Worm (Caenorhabditis elegans) whole organism, L2 larva: ENCODE measurements around the gene M7.12.
A peak's percentile ranks its signal among the peaks of the same experiment; 100 is the strongest.

Experiments used
- C34F6.9 ChIP-seq: fragments of 150-350 bp; optimal IDR thresholded peaks from 2 replicates; lab custom pipeline; 2014; ENCODE audit warnings: missing biosample characterization, missing genetic modification characterization
- F13H6.1 ChIP-seq: sonication (generic microtip); optimal IDR thresholded peaks from 2 replicates; lab custom pipeline; 2016; ENCODE audit warnings: missing genetic modification characterization, missing compliant biosample characterization
- Y55F3AM.14 ChIP-seq: fragments of 200-800 bp; sonication (Bioruptor generic); optimal IDR thresholded peaks from 2 replicates; lab custom pipeline; 2018; ENCODE audit warnings: mild to moderate bottlenecking, missing genetic modification characterization, missing compliant biosample characterization
- ZK546.5 ChIP-seq: sonication (generic microtip); optimal IDR thresholded peaks from 2 replicates; lab custom pipeline; 2017; ENCODE audit warnings: missing biosample characterization, missing genetic modification characterization
- alr-1 ChIP-seq: fragments of 150-350 bp; optimal IDR thresholded peaks from 2 replicates; lab custom pipeline; 2014; ENCODE audit warnings: missing biosample characterization, missing genetic modification characterization
- aly-2 ChIP-seq: fragments of 150-350 bp; optimal IDR thresholded peaks from 2 replicates; lab custom pipeline; 2014; ENCODE audit warnings: missing biosample characterization, missing genetic modification characterization
- ama-1 ChIP-seq: fragments of 150-350 bp; optimal IDR thresholded peaks from 2 replicates; lab custom pipeline; 2018; ENCODE audit warnings: inconsistent platforms
- blmp-1 ChIP-seq: sonication (generic microtip); optimal IDR thresholded peaks from 2 replicates; lab custom pipeline; 2017; ENCODE audit warnings: missing genetic modification characterization, mild to moderate bottlenecking, missing compliant biosample characterization, antibody characterized with exemption, moderate library complexity; ENCODE audit not compliant: insufficient read depth
- ceh-16 ChIP-seq: fragments of 150-350 bp; optimal IDR thresholded peaks from 2 replicates; lab custom pipeline; 2014; ENCODE audit warnings: missing biosample characterization, missing genetic modification characterization
- ceh-82 ChIP-seq: fragments of 150-350 bp; optimal IDR thresholded peaks from 2 replicates; lab custom pipeline; 2014; ENCODE audit warnings: missing biosample characterization, missing genetic modification characterization
- crh-2 ChIP-seq: sonication (generic microtip); optimal IDR thresholded peaks from 2 replicates; lab custom pipeline; 2017; ENCODE audit warnings: missing biosample characterization, missing genetic modification characterization
- elt-3 ChIP-seq: sonication (generic microtip); optimal IDR thresholded peaks from 2 replicates; lab custom pipeline; 2017; ENCODE audit warnings: missing biosample characterization, missing genetic modification characterization
- fos-1 ChIP-seq: fragments of 150-350 bp; optimal IDR thresholded peaks from 2 replicates; lab custom pipeline; 2014; ENCODE audit warnings: missing biosample characterization, missing genetic modification characterization
- gmeb-1 ChIP-seq: fragments of 150-350 bp; optimal IDR thresholded peaks from 2 replicates; lab custom pipeline; 2014; ENCODE audit warnings: missing biosample characterization, missing genetic modification characterization
- lin-11 ChIP-seq: fragments of 150-350 bp; sonication (generic microtip); optimal IDR thresholded peaks from 2 replicates; lab custom pipeline; 2014; ENCODE audit warnings: missing biosample characterization, missing genetic modification characterization, inconsistent platforms, mixed read lengths
- lin-13 ChIP-seq: fragments of 150-350 bp; optimal IDR thresholded peaks from 2 replicates; lab custom pipeline; 2014; ENCODE audit warnings: missing biosample characterization, missing genetic modification reagents, missing genetic modification characterization
- lin-39 ChIP-seq: fragments of 150-350 bp; optimal IDR thresholded peaks from 2 replicates; lab custom pipeline; 2014; ENCODE audit warnings: missing biosample characterization, missing genetic modification reagents, missing genetic modification characterization
- lsy-2 ChIP-seq, 2 experiments: fragments of 150-350 bp in 1 of 2; sonication (generic microtip) in 1 of 2; optimal IDR thresholded peaks; 2 replicates each; lab custom pipeline; 2014 to 2017; ENCODE audit warnings: missing biosample characterization in 2 of 2, missing genetic modification characterization in 2 of 2
- mab-5 ChIP-seq: fragments of 150-350 bp; optimal IDR thresholded peaks from 2 replicates; lab custom pipeline; 2014; ENCODE audit warnings: missing biosample characterization, missing genetic modification characterization
- mbf-1 ChIP-seq: sonication (generic microtip); optimal IDR thresholded peaks from 2 replicates; lab custom pipeline; 2017; ENCODE audit warnings: missing biosample characterization, missing genetic modification characterization
- mdl-1 ChIP-seq, 2 experiments: fragments of 150-350 bp in 1 of 2; sonication (generic microtip) in 1 of 2; optimal IDR thresholded peaks; 2 replicates each; lab custom pipeline; 2017; ENCODE audit warnings: missing biosample characterization in 2 of 2, missing genetic modification characterization in 2 of 2
- nhr-10 ChIP-seq: sonication (generic microtip); optimal IDR thresholded peaks from 2 replicates; lab custom pipeline; 2017; ENCODE audit warnings: missing biosample characterization, missing genetic modification characterization
- nhr-12 ChIP-seq: fragments of 150-350 bp; optimal IDR thresholded peaks from 2 replicates; lab custom pipeline; 2014; ENCODE audit warnings: missing biosample characterization, missing genetic modification characterization
- nhr-129 ChIP-seq: fragments of 150-350 bp; optimal IDR thresholded peaks from 2 replicates; lab custom pipeline; 2014; ENCODE audit warnings: missing biosample characterization, missing genetic modification characterization
- nhr-21 ChIP-seq: fragments of 150-350 bp; optimal IDR thresholded peaks from 2 replicates; lab custom pipeline; 2014; ENCODE audit warnings: missing biosample characterization, missing genetic modification characterization
- nhr-237 ChIP-seq: fragments of 150-350 bp; optimal IDR thresholded peaks from 2 replicates; lab custom pipeline; 2014; ENCODE audit warnings: missing biosample characterization, missing genetic modification characterization
- nhr-25 ChIP-seq: fragments of 150-350 bp; sonication (generic microtip); optimal IDR thresholded peaks from 3 replicates; lab custom pipeline; 2014; ENCODE audit warnings: missing biosample characterization, missing genetic modification characterization
- nhr-77 ChIP-seq: fragments of 150-350 bp; optimal IDR thresholded peaks from 2 replicates; lab custom pipeline; 2014; ENCODE audit warnings: missing biosample characterization, missing genetic modification characterization
- peb-1 ChIP-seq: fragments of 150-350 bp; optimal IDR thresholded peaks from 2 replicates; lab custom pipeline; 2014; ENCODE audit warnings: missing biosample characterization, missing genetic modification characterization
- sem-4 ChIP-seq: fragments of 150-350 bp; optimal IDR thresholded peaks from 2 replicates; lab custom pipeline; 2014; ENCODE audit warnings: missing biosample characterization, missing genetic modification reagents, missing genetic modification characterization
- sma-3 ChIP-seq: sonication (generic microtip); optimal IDR thresholded peaks from 2 replicates; lab custom pipeline; 2016; ENCODE audit warnings: missing genetic modification reagents, missing genetic modification characterization, missing compliant biosample characterization
- sma-9 ChIP-seq, 2 experiments: fragments of 150-350 bp in 1 of 2; sonication (generic microtip) in 1 of 2; optimal IDR thresholded peaks; 2 replicates each; lab custom pipeline; 2014 to 2016; ENCODE audit warnings: missing genetic modification characterization in 2 of 2, mild to moderate bottlenecking in 1 of 2, missing biosample characterization in 1 of 2, missing compliant biosample characterization in 1 of 2, missing genetic modification reagents in 1 of 2, moderate library complexity in 1 of 2
- snpc-4 ChIP-seq: fragments of 150-350 bp; optimal IDR thresholded peaks from 2 replicates; lab custom pipeline; 2014; ENCODE audit warnings: missing biosample characterization, missing genetic modification characterization
- unc-39 ChIP-seq: fragments of 150-350 bp; optimal IDR thresholded peaks from 2 replicates; lab custom pipeline; 2014; ENCODE audit warnings: missing biosample characterization, missing genetic modification characterization
- unc-55 ChIP-seq: fragments of 150-350 bp; sonication (generic microtip); optimal IDR thresholded peaks from 3 replicates; lab custom pipeline; 2014; ENCODE audit warnings: missing biosample characterization, missing genetic modification reagents, missing genetic modification characterization
- unc-62 ChIP-seq: fragments of 150-350 bp; optimal IDR thresholded peaks from 2 replicates; lab custom pipeline; 2014; ENCODE audit warnings: missing biosample characterization, missing genetic modification reagents, missing genetic modification characterization
- ztf-1 ChIP-seq: fragments of 200-800 bp; sonication (Bioruptor generic); conservative IDR thresholded peaks from 2 replicates; pipeline ENCODE4 v1.3.6; 2022; ENCODE audit warnings: missing genetic modification characterization, missing compliant biosample characterization
- ztf-11 ChIP-seq: sonication (generic microtip); optimal IDR thresholded peaks from 2 replicates; lab custom pipeline; 2017; ENCODE audit warnings: missing biosample characterization, missing genetic modification characterization

The M7.12 gene

DNA sequence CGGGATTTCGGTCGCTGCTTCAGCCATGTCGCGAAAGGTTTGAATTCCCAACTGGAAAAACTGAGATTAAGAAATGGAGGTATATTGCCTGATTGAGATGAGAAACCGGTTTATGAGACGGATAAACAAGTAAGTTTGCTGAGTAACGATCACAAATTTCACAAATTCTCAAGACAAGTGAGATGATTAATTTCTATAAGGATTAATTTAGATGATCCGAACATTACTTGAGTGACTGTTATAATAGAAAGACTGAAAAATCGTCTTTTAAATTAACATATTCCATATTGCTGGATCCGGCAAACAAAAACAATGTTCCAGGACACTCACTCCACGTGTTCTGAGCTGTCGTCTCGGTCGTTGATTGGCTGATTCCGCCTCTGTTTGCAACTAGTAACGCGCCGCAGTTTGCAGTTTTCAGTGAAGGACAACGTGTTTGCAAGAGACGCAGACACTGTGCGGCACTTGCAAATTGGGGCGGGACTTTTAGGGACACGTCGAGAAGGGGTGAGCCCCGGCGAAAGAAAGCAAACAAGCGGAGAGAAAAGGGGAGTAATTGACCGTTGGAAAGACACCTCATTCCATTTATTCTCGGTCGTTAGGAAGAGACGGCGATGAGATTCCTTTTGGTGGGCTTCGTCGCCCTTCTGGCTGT is 21.2 kb upstream of the M7.12 start, which contains the start of the genes imp-2 and enpl-1 (continued):
- TF ChIP-seq blmp-1 (tag; lab: Kevin White, UChicago) (peak; percentile 10), aly-2 (no peak), nhr-237 (peak; percentile 21), lsy-2 (tag; optimal IDR thresholded peaks at IDR 0.05; lab: Kevin White, UChicago) (peak; percentile 90 to 96), sma-3 (peak; percentile 89), F13H6.1 (tag; lab: Kevin White, UChicago) (peak; percentile 91), lin-39 (no peak), nhr-77 (peak; percentile 62), ZK546.5 (tag; lab: Kevin White, UChicago) (peak; percentile 34), lin-11 (tag; lab: Kevin White, UChicago) (peak; percentile 93), nhr-21 (tag; lab: Kevin White, UChicago) (peak; percentile 83), elt-3 (no peak), ceh-16 (tag; lab: Kevin White, UChicago) (peak; percentile 31), peb-1 (tag; lab: Kevin White, UChicago) (no peak), Y55F3AM.14 (GFP tag; lab: Kevin White, UChicago) (peak; percentile 34), mbf-1 (tag; lab: Kevin White, UChicago) (no peak), snpc-4 (tag; lab: Kevin White, UChicago) (peak; percentile 34), ama-1 (lab: Kevin White, UChicago) (no peak)

DNA sequence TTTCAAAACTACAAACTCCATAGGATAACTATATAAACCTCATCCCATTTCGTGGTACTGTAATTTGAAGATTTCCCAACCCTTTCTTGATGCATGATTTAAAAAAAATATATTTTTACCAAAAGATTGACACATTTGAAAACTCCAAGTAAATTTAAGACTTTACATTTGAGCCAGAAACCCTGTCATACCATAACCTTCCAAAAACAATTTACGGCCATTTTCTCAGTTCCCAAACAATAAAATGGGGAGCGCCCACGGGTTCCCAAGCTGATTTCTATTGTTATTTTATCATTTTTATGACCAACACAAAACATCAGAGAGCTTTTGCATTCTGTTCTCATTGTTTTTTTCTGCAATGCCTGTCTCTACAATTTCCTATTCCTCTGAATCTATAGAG is 14.9 kb upstream of the M7.12 start, which contains the start of gene clc-9:
TSS of gene clc-9 (plus strand) at position 301 of the 400 bp plus-strand sequence.
- TF ChIP-seq unc-62 (GFP tag; lab: Kevin White, UChicago) (no peak), ztf-11 (tag; lab: Kevin White, UChicago) (no peak), fos-1 (tag; lab: Kevin White, UChicago) (no peak), F13H6.1 (tag; lab: Kevin White, UChicago) (no peak), lin-11 (tag; lab: Kevin White, UChicago) (no peak), alr-1 (tag; lab: Kevin White, UChicago) (no peak), ceh-82 (tag; lab: Kevin White, UChicago) (no peak), mab-5 (tag; lab: Kevin White, UChicago) (no peak), nhr-10 (tag; lab: Kevin White, UChicago) (no peak), gmeb-1 (tag; lab: Kevin White, UChicago) (no peak), snpc-4 (tag; lab: Kevin White, UChicago) (no peak), peb-1 (tag; lab: Kevin White, UChicago) (no peak), mbf-1 (tag; lab: Kevin White, UChicago) (no peak), nhr-77 (no peak), ama-1 (lab: Kevin White, UChicago) (no peak), nhr-237 (no peak)

DNA sequence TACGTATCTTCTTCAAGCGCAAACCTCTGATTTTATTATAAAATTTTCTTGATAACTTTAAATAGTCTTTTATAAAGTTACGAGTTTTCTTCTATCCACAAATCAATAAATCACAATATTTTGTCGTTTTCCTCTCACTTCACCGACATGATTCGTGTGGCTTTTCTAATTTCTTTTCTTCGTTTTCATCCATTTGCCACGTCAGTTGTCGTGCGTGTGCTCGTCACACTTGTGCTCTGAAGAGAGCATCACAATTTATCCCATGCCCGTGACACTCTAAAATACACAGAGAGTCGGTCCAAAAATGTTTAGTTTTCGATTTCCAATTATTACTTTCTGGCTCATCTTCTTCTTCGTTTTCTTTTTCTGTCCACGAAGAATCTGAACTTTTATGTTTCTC is 14.1 kb upstream of the M7.12 start:
- TF ChIP-seq crh-2 (peak; percentile 49), lsy-2 (tag; optimal IDR thresholded peaks at IDR 0.05; lab: Kevin White, UChicago) (peak in 1 of 2 experiments; percentile 21), nhr-129 (tag; lab: Kevin White, UChicago) (peak; percentile 44), alr-1 (tag; lab: Kevin White, UChicago) (no peak)
- TF ChIP-seq, all 48 proteins: peak for 3

DNA sequence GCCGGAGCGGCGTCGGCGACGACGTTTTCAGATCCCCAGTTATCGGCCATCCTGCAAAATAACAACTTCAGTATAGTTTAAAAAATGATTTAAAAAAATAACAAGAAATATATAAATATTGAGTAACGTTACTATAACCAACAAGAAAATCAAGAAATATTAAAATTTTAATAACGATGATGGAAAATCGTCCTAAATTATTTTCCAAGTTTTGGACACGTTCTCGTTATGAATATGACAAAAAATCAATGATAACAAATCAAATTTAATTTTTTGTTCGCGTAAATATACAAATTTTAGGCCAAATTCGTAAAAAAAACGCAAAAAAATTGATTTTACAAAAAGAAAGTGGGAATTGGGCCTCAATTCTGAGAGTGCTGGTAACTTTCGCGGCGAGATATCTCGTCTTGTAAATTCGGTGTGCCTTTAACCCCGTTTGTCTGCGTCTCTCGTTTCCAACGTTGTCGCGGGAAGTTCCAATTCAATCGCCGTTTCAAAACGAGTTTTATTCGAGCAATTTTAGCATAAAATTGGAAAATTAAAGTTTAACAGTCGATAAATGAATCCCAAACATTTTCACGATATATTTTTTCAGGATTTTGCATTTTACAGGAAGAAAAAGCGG is 13.3 kb upstream of the M7.12 start, which contains the start of gene rps-5:
TSS of gene rps-5 (minus strand) at position 51 of the 625 bp plus-strand sequence.
- no peak for TF ChIP-seq mdl-1 (tag; optimal IDR thresholded peaks at IDR 0.05; lab: Kevin White, UChicago)
- peak; percentile 29 for TF ChIP-seq sem-4 (tag; lab: Kevin White, UChicago)
- peak; percentile 22 for TF ChIP-seq sma-3
- no peak for TF ChIP-seq unc-39 (tag; lab: Kevin White, UChicago)
- TF ChIP-seq mab-5 (tag; lab: Kevin White, UChicago) = peak; percentile 14
- peak; percentile 49 for TF ChIP-seq snpc-4 (tag; lab: Kevin White, UChicago)
- TF ChIP-seq ama-1 (lab: Kevin White, UChicago) = peak; percentile 18
- peak; percentile 61 for TF ChIP-seq lin-13 (GFP tag; lab: Kevin White, UChicago)
- TF ChIP-seq lin-39 = no peak
- TF ChIP-seq blmp-1 (tag; lab: Kevin White, UChicago) = no peak
- TF ChIP-seq fos-1 (tag; lab: Kevin White, UChicago) = peak; percentile 33
- peak; percentile 71 for TF ChIP-seq nhr-129 (tag; lab: Kevin White, UChicago)
- peak; percentile 15 for TF ChIP-seq ZK546.5 (tag; lab: Kevin White, UChicago)
- peak; percentile 47 for TF ChIP-seq lin-11 (tag; lab: Kevin White, UChicago)
- TF ChIP-seq lsy-2 (tag; optimal IDR thresholded peaks at IDR 0.05; lab: Kevin White, UChicago) = peak; percentile 50 to 89
- TF ChIP-seq nhr-25 (tag; lab: Kevin White, UChicago) = peak; percentile 59
- peak; percentile 20 for TF ChIP-seq F13H6.1 (tag; lab: Kevin White, UChicago)
- TF ChIP-seq nhr-12 = no peak
- TF ChIP-seq crh-2 = peak; percentile 65
- peak; percentile 41 for TF ChIP-seq sma-9 (GFP tag; optimal IDR thresholded peaks at IDR 0.05; lab: Kevin White, UChicago)
- no peak for TF ChIP-seq sma-9 (tag; optimal IDR thresholded peaks at IDR 0.05; lab: Kevin White, UChicago)
- no peak for TF ChIP-seq alr-1 (tag; lab: Kevin White, UChicago)
- TF ChIP-seq nhr-21 (tag; lab: Kevin White, UChicago) = peak; percentile 33
- peak; percentile 78 for TF ChIP-seq gmeb-1 (tag; lab: Kevin White, UChicago)
- TF ChIP-seq C34F6.9 = peak; percentile 71
- no peak for TF ChIP-seq ztf-1 (GFP tag; lab: Robert Waterston, UW)
- peak; percentile 86 for TF ChIP-seq unc-55 (GFP tag; lab: Kevin White, UChicago)
- no peak for TF ChIP-seq nhr-10 (tag; lab: Kevin White, UChicago)
